Fruit fly (Drosophila melanogaster): Measurements from ENCODE around the gene nonC.

nonC gene

DNA sequence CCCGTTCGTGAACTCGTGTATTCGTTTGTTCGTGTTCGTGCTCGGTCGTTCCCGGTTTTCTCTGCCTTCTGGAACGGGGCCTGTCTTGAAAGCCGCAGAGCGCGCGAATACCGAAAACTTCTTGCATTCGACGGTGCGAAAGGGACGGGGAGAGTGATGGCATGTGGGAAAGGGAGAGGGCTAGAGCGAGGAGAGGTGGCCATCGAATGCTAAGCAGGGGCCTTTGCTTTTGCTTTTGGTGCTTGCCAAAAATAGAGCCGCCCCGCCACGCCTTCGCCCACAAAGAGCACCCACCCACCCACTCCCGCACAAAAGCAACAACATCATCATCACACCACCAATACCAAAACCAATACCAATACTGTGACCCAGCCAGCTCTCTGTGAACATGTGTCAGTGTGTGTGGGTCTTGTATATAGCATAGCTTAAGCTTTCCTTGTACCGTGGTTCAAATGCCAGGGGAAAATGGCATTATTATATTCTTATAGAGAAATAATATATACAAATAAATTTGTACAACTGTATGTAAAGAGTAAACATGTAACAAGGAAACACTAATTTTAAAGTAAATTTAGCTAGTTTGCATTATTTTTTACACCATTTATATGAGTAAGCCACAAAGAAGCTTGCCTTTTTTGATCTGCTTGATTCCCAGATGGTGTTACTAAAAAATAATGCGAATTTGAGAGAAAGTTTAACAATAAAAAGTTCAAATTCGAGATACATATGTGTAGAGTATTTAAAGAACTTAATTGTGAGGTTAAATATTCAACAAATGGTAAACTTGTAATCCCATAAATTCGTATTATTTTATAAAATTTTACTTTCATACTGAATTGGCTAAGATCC lies 43.1 kb downstream of the nonC start, which contains the start of gene CG14434 (continued):
- TF ChIP-seq CG16779 (tag; optimal IDR thresholded peaks at IDR 0.05) (peak; percentile 45), achi (GFP tag; optimal IDR thresholded peaks at IDR 0.05) (peak; percentile 78), lz (GFP tag; optimal IDR thresholded peaks at IDR 0.05) (peak; percentile 80), CG6163 (GFP tag; IDR thresholded peaks at IDR 0.05) (no peak; the same call in 2 of the 3 replicates), svp (GFP tag) (peak; percentile 87), fkh (GFP tag; optimal IDR thresholded peaks at IDR 0.05) (peak; percentile 5), CG9139 (GFP tag; optimal IDR thresholded peaks at IDR 0.05) (peak; percentile 37), CG34406 (GFP tag; optimal IDR thresholded peaks at IDR 0.05) (peak; percentile 73), Hr4 (GFP tag; optimal IDR thresholded peaks at IDR 0.05) (peak; percentile 82), salr (GFP tag; optimal IDR thresholded peaks at IDR 0.05) (peak in 1 of 2 experiments; percentile 93), Smox (GFP tag; optimal IDR thresholded peaks at IDR 0.05) (peak; percentile 77), Eip75B (GFP tag; optimal IDR thresholded peaks at IDR 0.05) (peak; percentile 75), eg (GFP tag; IDR thresholded peaks at IDR 0.05) (peak; percentile 27; the same call in 1 of the 3 replicates), CG6792 (GFP tag; optimal IDR thresholded peaks at IDR 0.05) (peak; percentile 68), CG8632 (GFP tag; optimal IDR thresholded peaks at IDR 0.05) (peak; percentile 83), fd85E (GFP tag; optimal IDR thresholded peaks at IDR 0.05) (no peak), Ets96B (tag; optimal IDR thresholded peaks at IDR 0.05) (peak; percentile 68), acj6 (GFP tag; optimal IDR thresholded peaks at IDR 0.05) (peak; percentile 73), dsx (GFP tag; optimal IDR thresholded peaks at IDR 0.05; ENCODE audit: poor library complexity, severe bottlenecking) (peak; percentile 43), CG11294 (GFP tag; IDR thresholded peaks at IDR 0.05) (peak; percentile 6; the same call in 1 of the 2 replicates)

DNA sequence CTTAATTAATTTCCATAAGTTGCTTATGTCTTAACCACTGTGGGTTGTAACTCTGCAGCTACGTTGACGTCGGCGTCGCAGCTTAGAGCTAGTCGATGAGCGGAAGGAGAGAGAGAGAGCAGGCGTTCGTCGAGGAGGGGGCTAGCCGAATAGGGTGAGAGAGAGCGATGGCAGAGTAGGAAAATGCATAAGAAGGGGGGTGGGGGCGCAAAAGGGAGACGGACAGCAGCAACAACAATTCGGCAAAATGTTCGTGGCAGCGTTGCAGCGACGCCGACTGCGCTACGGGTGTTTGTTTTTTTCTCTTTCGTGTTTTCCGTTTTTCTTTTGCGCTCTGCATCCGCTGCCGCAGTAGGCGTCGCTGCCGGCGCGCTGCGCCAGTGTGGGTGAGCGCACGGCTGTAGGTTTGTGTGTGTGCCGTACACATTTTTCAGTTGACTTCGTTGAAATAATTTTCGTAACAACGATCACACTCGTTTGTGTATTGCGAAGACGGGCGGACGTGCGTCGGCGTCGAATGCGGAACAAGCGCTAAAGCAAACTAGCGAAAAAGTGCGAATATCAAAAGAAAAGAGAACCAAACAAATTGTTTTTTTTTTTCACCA lies 43.8 kb downstream of the nonC start:
- TF ChIP-seq CG6163 (GFP tag; IDR thresholded peaks at IDR 0.05) (peak; percentile 48; the same call in 2 of the 3 replicates), Met (GFP tag; optimal IDR thresholded peaks at IDR 0.05) (no peak), CG10631 (GFP tag; optimal IDR thresholded peaks at IDR 0.05) (no peak), Eip78C (GFP tag) (no peak), Hr39 (GFP tag; optimal IDR thresholded peaks at IDR 0.05) (no peak), dsx (GFP tag; optimal IDR thresholded peaks at IDR 0.05; ENCODE audit: poor library complexity, severe bottlenecking) (no peak), Smox (GFP tag; optimal IDR thresholded peaks at IDR 0.05) (no peak), fkh (GFP tag; optimal IDR thresholded peaks at IDR 0.05) (no peak), Sox102F (GFP tag; optimal IDR thresholded peaks at IDR 0.05) (peak; percentile 36), Sox14 (GFP tag; optimal IDR thresholded peaks at IDR 0.05) (no peak), Blimp-1 (GFP tag; optimal IDR thresholded peaks at IDR 0.05) (peak; percentile 25), CG34406 (GFP tag; optimal IDR thresholded peaks at IDR 0.05) (no peak), CG11294 (GFP tag; IDR thresholded peaks at IDR 0.05) (no peak), topi (GFP tag; optimal IDR thresholded peaks at IDR 0.05) (peak; percentile 60), acj6 (GFP tag; optimal IDR thresholded peaks at IDR 0.05) (no peak), Gug (GFP tag; IDR thresholded peaks at IDR 0.05) (no peak), svp (GFP tag) (peak; percentile 54), Eip93F (GFP tag; optimal IDR thresholded peaks at IDR 0.05) (no peak), vri (GFP tag; optimal IDR thresholded peaks at IDR 0.05) (peak; percentile 39), CG31627 (GFP tag; optimal IDR thresholded peaks at IDR 0.05) (no peak), CG8319 (GFP tag; optimal IDR thresholded peaks at IDR 0.05) (no peak), dac (GFP tag; optimal IDR thresholded peaks at IDR 0.05) (no peak), salr (GFP tag; optimal IDR thresholded peaks at IDR 0.05) (peak in 1 of 2 experiments; percentile 6), CG7368 (GFP tag; optimal IDR thresholded peaks at IDR 0.05) (no peak), CG6276 (GFP tag; optimal IDR thresholded peaks at IDR 0.05) (no peak), CG6792 (GFP tag; optimal IDR thresholded peaks at IDR 0.05) (peak; percentile 14), CG6854 (GFP tag; optimal IDR thresholded peaks at IDR 0.05) (no peak), OdsH (GFP tag; optimal IDR thresholded peaks at IDR 0.05) (peak; percentile 18), CG3919 (GFP tag; optimal IDR thresholded peaks at IDR 0.05) (no peak), CG10669 (GFP tag; optimal IDR thresholded peaks at IDR 0.05) (no peak), achi (GFP tag; optimal IDR thresholded peaks at IDR 0.05) (no peak), CG32006 (GFP tag; optimal IDR thresholded peaks at IDR 0.05) (no peak), fd59A (GFP tag; optimal IDR thresholded peaks at IDR 0.05) (no peak), CG8119 (GFP tag; IDR thresholded peaks at IDR 0.05) (peak; percentile 42; the same call in 2 of the 3 replicates), Hr4 (GFP tag; optimal IDR thresholded peaks at IDR 0.05) (no peak), CG4318 (GFP tag; optimal IDR thresholded peaks at IDR 0.05) (no peak), lz (GFP tag; optimal IDR thresholded peaks at IDR 0.05) (peak; percentile 39), CG11902 (GFP tag; optimal IDR thresholded peaks at IDR 0.05) (no peak), Sox15 (GFP tag; optimal IDR thresholded peaks at IDR 0.05) (no peak)

All from whole organism, prepupa.